Worm (Caenorhabditis elegans) whole organism, early embryonic: ENCODE results near the gene ttr-37.

ENCODE experiments used
- B0310.2 ChIP-seq: sonication (generic microtip); optimal IDR thresholded peaks from 2 replicates; lab custom pipeline; 2016; ENCODE audit warnings: mild to moderate bottlenecking, missing genetic modification characterization, missing compliant biosample characterization
- F13C5.2 ChIP-seq: sonication (generic microtip); optimal IDR thresholded peaks from 2 replicates; lab custom pipeline; 2017; ENCODE audit warnings: mild to moderate bottlenecking, missing genetic modification characterization, inconsistent platforms, missing compliant biosample characterization
- aly-1 ChIP-seq: sonication (generic microtip); optimal IDR thresholded peaks from 2 replicates; lab custom pipeline; 2016; ENCODE audit warnings: missing genetic modification characterization, missing compliant biosample characterization
- ama-1 ChIP-seq: fragments of 150-350 bp; optimal IDR thresholded peaks from 2 replicates; lab custom pipeline; 2014
- ceh-13 ChIP-seq: fragments of 200-800 bp; sonication (Bioruptor generic); optimal IDR thresholded peaks from 2 replicates; lab custom pipeline; 2018; ENCODE audit warnings: mild to moderate bottlenecking, missing genetic modification characterization, missing compliant biosample characterization
- ceh-36 ChIP-seq: sonication (generic microtip); optimal IDR thresholded peaks from 2 replicates; lab custom pipeline; 2016; ENCODE audit warnings: missing genetic modification characterization, inconsistent platforms, missing compliant biosample characterization
- ets-7 ChIP-seq: sonication (generic microtip); optimal IDR thresholded peaks from 2 replicates; lab custom pipeline; 2016; ENCODE audit warnings: missing genotype, missing genetic modification characterization, missing compliant biosample characterization
- flt-1 ChIP-seq: fragments of 200-800 bp; sonication (Bioruptor generic); IDR thresholded peaks from 2 replicates; pipeline ENCODE4 v1.3.6; 2022; ENCODE audit warnings: missing genetic modification characterization, missing compliant biosample characterization
- hmbx-1 ChIP-seq: sonication (generic microtip); optimal IDR thresholded peaks from 2 replicates; lab custom pipeline; 2016; ENCODE audit warnings: mild to moderate bottlenecking, missing genetic modification characterization, missing compliant biosample characterization
- hmg-4 ChIP-seq: fragments of 200-800 bp; sonication (Bioruptor generic); optimal IDR thresholded peaks from 2 replicates; lab custom pipeline; 2018; ENCODE audit warnings: mild to moderate bottlenecking, missing genetic modification characterization, missing compliant biosample characterization
- hnd-1 ChIP-seq: sonication (generic microtip); optimal IDR thresholded peaks from 2 replicates; lab custom pipeline; 2016; ENCODE audit warnings: missing genetic modification characterization, missing compliant biosample characterization
- pes-1 ChIP-seq: fragments of 200-800 bp; sonication (Bioruptor generic); IDR thresholded peaks from 2 replicates; pipeline ENCODE4 v1.3.6; 2022; ENCODE audit warnings: missing genetic modification reagents, missing genetic modification characterization, missing compliant biosample characterization
- scrt-1 ChIP-seq: fragments of 200-800 bp; sonication (Bioruptor generic); IDR thresholded peaks from 2 replicates; pipeline ENCODE4 v1.3.6; 2022; ENCODE audit warnings: missing genetic modification characterization, missing compliant biosample characterization
- sea-1 ChIP-seq: fragments of 200-800 bp; sonication (Bioruptor generic); conservative IDR thresholded peaks from 2 replicates; pipeline ENCODE4 v1.3.6; 2022; ENCODE audit warnings: missing genetic modification characterization, missing compliant biosample characterization
- tbx-11 ChIP-seq: fragments of 200-800 bp; sonication (Bioruptor generic); IDR thresholded peaks from 2 replicates; pipeline ENCODE4 v1.3.6; 2022; ENCODE audit warnings: missing genetic modification characterization, missing compliant biosample characterization
- tbx-37 ChIP-seq: fragments of 200-800 bp; sonication (Bioruptor generic); conservative IDR thresholded peaks from 2 replicates; pipeline ENCODE4 v1.3.6; 2022; ENCODE audit warnings: missing genetic modification reagents, missing genetic modification characterization, missing compliant biosample characterization
- tra-4 ChIP-seq: sonication (generic microtip); optimal IDR thresholded peaks from 2 replicates; lab custom pipeline; 2017; ENCODE audit warnings: missing genetic modification characterization, missing compliant biosample characterization

ttr-37 gene

ce11 chrX:1337009-1337408 lies at the start of gene ttr-37:
ttr-37 (minus strand) TSS chrX:1337175.
- no peak for TF ChIP-seq ceh-13 (GFP tag; lab: Kevin White, UChicago)
- no peak for TF ChIP-seq hmbx-1 (tag; lab: Kevin White, UChicago)
- TF ChIP-seq B0310.2 (tag; lab: Kevin White, UChicago), result no peak
- TF ChIP-seq aly-1 (tag; lab: Kevin White, UChicago), result no peak
- TF ChIP-seq hnd-1, result no peak
- TF ChIP-seq sea-1 (GFP tag; lab: Robert Waterston, UW), result no peak
- no peak for TF ChIP-seq ceh-36 (tag; lab: Kevin White, UChicago)
- TF ChIP-seq tbx-11, result no peak
- TF ChIP-seq tra-4 (tag; lab: Kevin White, UChicago), result no peak
- no peak for TF ChIP-seq ets-7
- no peak for TF ChIP-seq F13C5.2

DNA sequence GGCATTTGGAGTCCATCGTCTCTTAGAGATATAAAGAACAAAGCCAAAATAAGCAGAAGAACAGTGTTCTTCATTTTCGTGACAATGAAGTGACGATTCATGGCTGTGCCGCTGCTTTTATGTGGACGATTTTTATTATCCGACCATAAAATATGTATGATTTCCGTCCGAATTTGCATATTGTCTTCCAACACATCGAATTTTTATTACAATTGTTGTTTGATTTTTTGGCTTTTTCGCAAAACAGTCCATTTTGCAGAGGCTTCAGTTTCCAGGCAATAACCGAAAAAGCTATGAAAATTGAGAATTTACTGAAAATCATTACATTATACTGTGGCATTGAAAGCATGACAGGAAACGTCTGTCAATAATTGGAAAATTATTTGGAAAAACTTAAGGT lies 47.6 kb upstream of the ttr-37 start, which contains the start of gene F56C3.8:
F56C3.8 (minus strand) TSS at position 101 of the 400 bp plus-strand sequence.
- TF ChIP-seq ceh-13 (GFP tag; lab: Kevin White, UChicago), result no peak
- TF ChIP-seq F13C5.2, result no peak
- no peak for TF ChIP-seq ama-1
- TF ChIP-seq aly-1 (tag; lab: Kevin White, UChicago), result no peak
- no peak for TF ChIP-seq tbx-11
- no peak for TF ChIP-seq hmbx-1 (tag; lab: Kevin White, UChicago)
- no peak for TF ChIP-seq tra-4 (tag; lab: Kevin White, UChicago)
- no peak for TF ChIP-seq tbx-37 (GFP tag; lab: Robert Waterston, UW)
- TF ChIP-seq ceh-36 (tag; lab: Kevin White, UChicago), result no peak
- no peak for TF ChIP-seq sea-1 (GFP tag; lab: Robert Waterston, UW)
- no peak for TF ChIP-seq hnd-1
- TF ChIP-seq pes-1 (GFP tag; lab: Robert Waterston, UW), result no peak
- TF ChIP-seq ets-7, result no peak
- no peak for TF ChIP-seq scrt-1
- no peak for TF ChIP-seq hmg-4 (GFP tag; lab: Kevin White, UChicago)
- TF ChIP-seq B0310.2 (tag; lab: Kevin White, UChicago), result no peak
- no peak for TF ChIP-seq flt-1 (GFP tag; lab: Robert Waterston, UW)

ce11 chrX:1383546-1383945 lies 46.6 kb upstream of the ttr-37 start:
- TF ChIP-seq B0310.2 (tag; lab: Kevin White, UChicago) (no peak), ceh-36 (tag; lab: Kevin White, UChicago) (no peak), aly-1 (tag; lab: Kevin White, UChicago) (no peak), hmbx-1 (tag; lab: Kevin White, UChicago) (no peak), pes-1 (GFP tag; lab: Robert Waterston, UW) (no peak), sea-1 (GFP tag; lab: Robert Waterston, UW) (no peak), ceh-13 (GFP tag; lab: Kevin White, UChicago) (no peak), scrt-1 (no peak)

- no peak for TF ChIP-seq scrt-1
- TF ChIP-seq ceh-36 (tag; lab: Kevin White, UChicago), result no peak
- TF ChIP-seq ceh-13 (GFP tag; lab: Kevin White, UChicago), result no peak
- no peak for TF ChIP-seq flt-1 (GFP tag; lab: Robert Waterston, UW)
- no peak for TF ChIP-seq ets-7
- no peak for TF ChIP-seq B0310.2 (tag; lab: Kevin White, UChicago)
- no peak for TF ChIP-seq F13C5.2
- TF ChIP-seq tbx-37 (GFP tag; lab: Robert Waterston, UW), result no peak
- TF ChIP-seq sea-1 (GFP tag; lab: Robert Waterston, UW), result no peak
- no peak for TF ChIP-seq pes-1 (GFP tag; lab: Robert Waterston, UW)
Observed at ce11 chrX:1381565-1381964, 44.6 kb upstream of the ttr-37 start, which contains the start of gene F56C3.10. F56C3.10 (minus strand) TSS chrX:1381665.

DNA sequence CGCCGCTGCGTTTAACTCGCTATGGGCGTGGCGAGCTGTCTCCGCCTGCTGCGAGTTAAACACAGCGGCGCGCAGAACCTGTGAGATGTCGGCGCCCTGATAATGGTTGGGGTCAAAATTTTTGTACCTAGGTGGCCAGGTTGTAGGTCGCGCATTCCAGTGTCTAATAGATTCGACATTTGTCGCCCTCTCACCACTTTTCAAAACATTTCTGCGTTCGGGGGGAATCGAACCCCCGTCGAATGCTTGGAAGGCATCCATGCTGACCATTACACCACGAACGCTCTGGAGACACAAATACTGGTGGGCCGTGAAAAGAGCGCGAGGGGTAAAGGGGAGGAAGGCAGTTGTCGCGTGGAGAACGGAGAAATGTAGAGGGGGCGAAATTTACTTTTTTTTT lies 42.4 kb upstream of the ttr-37 start:
- peak; percentile 90 for TF ChIP-seq pes-1 (GFP tag; lab: Robert Waterston, UW)
- peak; percentile 94 for TF ChIP-seq scrt-1
- peak; percentile 60 for TF ChIP-seq B0310.2 (tag; lab: Kevin White, UChicago)
- peak; percentile 90 for TF ChIP-seq flt-1 (GFP tag; lab: Robert Waterston, UW)
- TF ChIP-seq ceh-36 (tag; lab: Kevin White, UChicago), result peak; percentile 75
- peak; percentile 31 for TF ChIP-seq hmbx-1 (tag; lab: Kevin White, UChicago)
- TF ChIP-seq ets-7, result peak; percentile 71
- TF ChIP-seq hnd-1, result peak; percentile 73
- peak; percentile 90 for TF ChIP-seq hmg-4 (GFP tag; lab: Kevin White, UChicago)
- peak; percentile 84 for TF ChIP-seq F13C5.2
- peak; percentile 93 for TF ChIP-seq tbx-11
- TF ChIP-seq tbx-37 (GFP tag; lab: Robert Waterston, UW), result peak; percentile 81
- peak; percentile 89 for TF ChIP-seq sea-1 (GFP tag; lab: Robert Waterston, UW)
- TF ChIP-seq ama-1, result no peak
- TF ChIP-seq aly-1 (tag; lab: Kevin White, UChicago), result peak; percentile 91
- peak; percentile 75 for TF ChIP-seq ceh-13 (GFP tag; lab: Kevin White, UChicago)
- TF ChIP-seq tra-4 (tag; lab: Kevin White, UChicago), result peak; percentile 59

- TF ChIP-seq sea-1 (GFP tag; lab: Robert Waterston, UW) (peak; percentile 80), pes-1 (GFP tag; lab: Robert Waterston, UW) (peak; percentile 93), tbx-37 (GFP tag; lab: Robert Waterston, UW) (0 out of 2 replicates have a peak, but pooled peaks have one; percentile 7), flt-1 (GFP tag; lab: Robert Waterston, UW) (peak; percentile 87), scrt-1 (0 out of 2 replicates have a peak, but pooled peaks have one; percentile 21), tbx-11 (peak; percentile 60; the same call in 1 of the 2 replicates)
Observed at ce11 chrX:1375071-1375470, 38.1 kb upstream of the ttr-37 start.

DNA sequence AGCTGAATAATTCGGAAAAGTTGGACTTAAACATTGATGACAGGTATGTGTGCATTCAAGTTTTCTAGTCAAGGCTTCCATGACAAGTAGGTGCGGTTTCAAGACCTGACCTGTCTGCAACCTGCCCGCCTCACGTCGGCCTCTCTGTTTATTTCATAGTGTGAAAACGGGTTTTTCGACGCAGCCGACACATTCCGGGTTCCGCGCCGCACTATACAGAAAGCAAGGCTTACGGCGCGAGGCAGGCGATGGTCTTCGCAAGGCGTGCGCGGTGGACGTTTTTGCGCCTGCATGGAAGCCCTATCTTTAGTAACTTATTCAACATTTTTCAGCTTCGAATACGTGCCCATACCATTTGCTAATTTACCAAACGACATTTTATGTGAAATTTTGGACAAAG lies 35.5 kb upstream of the ttr-37 start:
- no peak for TF ChIP-seq ceh-36 (tag; lab: Kevin White, UChicago)
- no peak for TF ChIP-seq hmg-4 (GFP tag; lab: Kevin White, UChicago)

ce11 chrX:1371688-1372087 lies 34.7 kb upstream of the ttr-37 start, which contains the start of gene fbxa-190:
fbxa-190 (plus strand) TSS chrX:1372012.
- no peak for TF ChIP-seq hnd-1
- no peak for TF ChIP-seq ets-7
- TF ChIP-seq tbx-37 (GFP tag; lab: Robert Waterston, UW), result no peak
- TF ChIP-seq ceh-13 (GFP tag; lab: Kevin White, UChicago), result no peak
- no peak for TF ChIP-seq aly-1 (tag; lab: Kevin White, UChicago)
- no peak for TF ChIP-seq B0310.2 (tag; lab: Kevin White, UChicago)
- TF ChIP-seq tbx-11, result no peak
- no peak for TF ChIP-seq ceh-36 (tag; lab: Kevin White, UChicago)
- no peak for TF ChIP-seq hmbx-1 (tag; lab: Kevin White, UChicago)
- no peak for TF ChIP-seq hmg-4 (GFP tag; lab: Kevin White, UChicago)
- TF ChIP-seq F13C5.2, result no peak
- TF ChIP-seq scrt-1, result no peak
- TF ChIP-seq pes-1 (GFP tag; lab: Robert Waterston, UW), result no peak
- TF ChIP-seq sea-1 (GFP tag; lab: Robert Waterston, UW), result no peak
- TF ChIP-seq flt-1 (GFP tag; lab: Robert Waterston, UW), result no peak
- no peak for TF ChIP-seq tra-4 (tag; lab: Kevin White, UChicago)
- TF ChIP-seq ama-1, result no peak
